Worm (Caenorhabditis elegans) whole organism, young adult: ENCODE data around the gene vps-16.

Experiments used
- B0019.2 ChIP-seq: fragments of 200-800 bp; sonication (Bioruptor generic); conservative IDR thresholded peaks from 2 replicates; pipeline ENCODE4 v1.3.6; 2022; ENCODE audit warnings: missing genetic modification reagents, missing genetic modification characterization, missing compliant biosample characterization
- F52B5.7 ChIP-seq: sonication (generic microtip); optimal IDR thresholded peaks from 2 replicates; lab custom pipeline; 2016; ENCODE audit warnings: mild to moderate bottlenecking, missing genetic modification characterization, missing compliant biosample characterization
- F57A8.1 ChIP-seq: fragments of 200-800 bp; sonication (Bioruptor generic); optimal IDR thresholded peaks from 2 replicates; lab custom pipeline; 2018; ENCODE audit warnings: mild to moderate bottlenecking, missing genetic modification characterization, moderate library complexity, missing compliant biosample characterization
- Y53G8AR.9 ChIP-seq: fragments of 200-800 bp; sonication (Bioruptor generic); conservative IDR thresholded peaks from 2 replicates; pipeline ENCODE4 v1.3.6; 2022; ENCODE audit warnings: missing genetic modification reagents, missing genetic modification characterization, missing compliant biosample characterization
- Y56A3A.18 ChIP-seq: fragments of 200-800 bp; sonication (Bioruptor generic); IDR thresholded peaks from 2 replicates; pipeline ENCODE4 v1.3.6; 2022; ENCODE audit warnings: missing genetic modification reagents, missing genetic modification characterization, missing compliant biosample characterization
- Y95B8A.8 ChIP-seq: fragments of 200-800 bp; sonication (Bioruptor generic); IDR thresholded peaks from 2 replicates; pipeline ENCODE4 v1.3.6; 2022; ENCODE audit warnings: missing genetic modification reagents, missing genetic modification characterization, missing compliant biosample characterization
- atf-7 ChIP-seq: sonication (generic microtip); optimal IDR thresholded peaks from 2 replicates; lab custom pipeline; 2017; ENCODE audit warnings: mild to moderate bottlenecking, missing genetic modification characterization, missing compliant biosample characterization
- athp-1 ChIP-seq: sonication (generic microtip); optimal IDR thresholded peaks from 2 replicates; lab custom pipeline; 2017; ENCODE audit warnings: mild to moderate bottlenecking, missing genetic modification characterization, missing compliant biosample characterization
- attf-3 ChIP-seq: fragments of 200-800 bp; sonication (Bioruptor generic); conservative IDR thresholded peaks from 2 replicates; pipeline ENCODE4 v1.3.6; 2022; ENCODE audit warnings: missing genetic modification reagents, missing genetic modification characterization, missing compliant biosample characterization
- attf-5 ChIP-seq: fragments of 200-800 bp; sonication (Bioruptor generic); optimal IDR thresholded peaks from 2 replicates; lab custom pipeline; 2018; ENCODE audit warnings: mild to moderate bottlenecking, missing genetic modification characterization, missing compliant biosample characterization
- attf-6 ChIP-seq: fragments of 200-800 bp; sonication (Bioruptor generic); IDR thresholded peaks from 2 replicates; pipeline ENCODE4 v1.3.6; 2022; ENCODE audit warnings: missing genetic modification reagents, missing genetic modification characterization, missing compliant biosample characterization
- ceh-100 ChIP-seq: fragments of 200-800 bp; sonication (Bioruptor generic); IDR thresholded peaks from 2 replicates; pipeline ENCODE4 v1.3.6; 2022; ENCODE audit warnings: missing genetic modification reagents, missing genetic modification characterization, missing compliant biosample characterization
- ceh-27 ChIP-seq: fragments of 200-800 bp; sonication (Bioruptor generic); optimal IDR thresholded peaks from 2 replicates; lab custom pipeline; 2018; ENCODE audit warnings: mild to moderate bottlenecking, missing genetic modification characterization, moderate library complexity, missing compliant biosample characterization
- ceh-58 ChIP-seq: fragments of 200-800 bp; sonication (Bioruptor generic); IDR thresholded peaks from 2 replicates; pipeline ENCODE4 v1.3.6; 2022; ENCODE audit warnings: missing genetic modification characterization, missing compliant biosample characterization
- ceh-79 ChIP-seq: sonication (generic microtip); optimal IDR thresholded peaks from 2 replicates; lab custom pipeline; 2017; ENCODE audit warnings: mild to moderate bottlenecking, missing genetic modification characterization, missing compliant biosample characterization
- ceh-91 ChIP-seq: fragments of 200-800 bp; sonication (Bioruptor generic); IDR thresholded peaks from 2 replicates; pipeline ENCODE4 v1.3.6; 2022; ENCODE audit warnings: missing genetic modification reagents, missing genetic modification characterization, missing compliant biosample characterization
- chd-7 ChIP-seq: sonication (generic microtip); optimal IDR thresholded peaks from 2 replicates; lab custom pipeline; 2016; ENCODE audit warnings: mild to moderate bottlenecking, missing genetic modification characterization, moderate library complexity, missing compliant biosample characterization
- die-1 ChIP-seq: sonication (generic microtip); optimal IDR thresholded peaks from 2 replicates; lab custom pipeline; 2016; ENCODE audit warnings: missing genotype, mild to moderate bottlenecking, missing genetic modification characterization, missing compliant biosample characterization
- dpff-1 ChIP-seq: sonication (generic microtip); optimal IDR thresholded peaks from 2 replicates; lab custom pipeline; 2017; ENCODE audit warnings: mild to moderate bottlenecking, missing genetic modification characterization, missing compliant biosample characterization
- hlh-12 ChIP-seq: sonication (generic microtip); optimal IDR thresholded peaks from 2 replicates; lab custom pipeline; 2016; ENCODE audit warnings: missing genetic modification characterization, missing compliant biosample characterization
- hlh-26 ChIP-seq: fragments of 200-800 bp; sonication (Bioruptor generic); conservative IDR thresholded peaks from 2 replicates; pipeline ENCODE4 v1.3.6; 2022; ENCODE audit warnings: missing genetic modification reagents, missing genetic modification characterization, missing compliant biosample characterization
- hmg-1.2 ChIP-seq: fragments of 200-800 bp; sonication (Bioruptor generic); IDR thresholded peaks from 2 replicates; pipeline ENCODE4 v1.3.6; 2022; ENCODE audit warnings: missing genetic modification reagents, missing genetic modification characterization, missing compliant biosample characterization
- lin-26 ChIP-seq: fragments of 200-800 bp; sonication (Bioruptor generic); IDR thresholded peaks from 2 replicates; pipeline ENCODE4 v1.3.6; 2022; ENCODE audit warnings: missing genetic modification reagents, missing genetic modification characterization, missing compliant biosample characterization
- lin-35 ChIP-seq, 3 experiments: fragments of 150-350 bp in 2 of 3; sonication (generic microtip) in 1 of 3; optimal IDR thresholded peaks; 2 replicates each; lab custom pipeline; 2014 to 2018; ENCODE audit warnings: missing biosample characterization in 3 of 3, missing genetic modification characterization in 3 of 3, missing genetic modification reagents in 3 of 3
- lin-40 ChIP-seq: sonication (generic microtip); optimal IDR thresholded peaks from 2 replicates; lab custom pipeline; 2016; ENCODE audit warnings: missing genetic modification characterization, mild to moderate bottlenecking, missing compliant biosample characterization, missing genotype, missing genetic modification reagents
- lin-54 ChIP-seq: fragments of 200-800 bp; sonication (Bioruptor generic); optimal IDR thresholded peaks from 2 replicates; lab custom pipeline; 2018; ENCODE audit warnings: mild to moderate bottlenecking, missing genetic modification characterization, missing compliant biosample characterization
- lir-1 ChIP-seq: fragments of 200-800 bp; sonication (Bioruptor generic); conservative IDR thresholded peaks from 2 replicates; pipeline ENCODE4 v1.3.6; 2022; ENCODE audit warnings: missing genetic modification reagents, missing genetic modification characterization, missing compliant biosample characterization
- madf-6 ChIP-seq: fragments of 200-800 bp; sonication (Bioruptor generic); IDR thresholded peaks from 2 replicates; pipeline ENCODE4 v1.3.6; 2022; ENCODE audit warnings: missing genetic modification reagents, missing genetic modification characterization, missing compliant biosample characterization
- mcd-1 ChIP-seq: fragments of 200-800 bp; sonication (Bioruptor generic); IDR thresholded peaks from 2 replicates; pipeline ENCODE4 v1.3.6; 2022; ENCODE audit warnings: missing genetic modification reagents, missing genetic modification characterization, missing compliant biosample characterization
- mel-28 ChIP-seq: sonication (generic microtip); optimal IDR thresholded peaks from 2 replicates; lab custom pipeline; 2016; ENCODE audit warnings: borderline replicate concordance, mild to moderate bottlenecking, missing genetic modification characterization, missing compliant biosample characterization
- mes-4 ChIP-seq: sonication (generic microtip); optimal IDR thresholded peaks from 2 replicates; lab custom pipeline; 2016; ENCODE audit warnings: missing genotype, missing genetic modification characterization, missing compliant biosample characterization
- nhr-80 ChIP-seq: sonication (generic microtip); optimal IDR thresholded peaks from 2 replicates; lab custom pipeline; 2016; ENCODE audit warnings: missing genetic modification characterization, missing compliant biosample characterization
- rcor-1 ChIP-seq: fragments of 200-800 bp; sonication (Bioruptor generic); IDR thresholded peaks from 2 replicates; pipeline ENCODE4 v1.3.6; 2022; ENCODE audit warnings: missing genetic modification reagents, missing genetic modification characterization, missing compliant biosample characterization
- repo-1 ChIP-seq: sonication (generic microtip); optimal IDR thresholded peaks from 2 replicates; lab custom pipeline; 2017; ENCODE audit warnings: mild to moderate bottlenecking, missing genetic modification characterization, missing compliant biosample characterization
- snpc-1.1 ChIP-seq: sonication (generic microtip); optimal IDR thresholded peaks from 2 replicates; lab custom pipeline; 2017; ENCODE audit warnings: missing genetic modification characterization, mild to moderate bottlenecking, missing compliant biosample characterization, antibody characterized with exemption, moderate library complexity, missing genotype, missing genetic modification reagents; ENCODE audit not compliant: insufficient read depth
- snpc-1.3 ChIP-seq: sonication (generic microtip); optimal IDR thresholded peaks from 2 replicates; lab custom pipeline; 2017; ENCODE audit warnings: missing genetic modification characterization, mild to moderate bottlenecking, missing compliant biosample characterization, antibody characterized with exemption, moderate library complexity, missing genotype, missing genetic modification reagents; ENCODE audit not compliant: insufficient read depth
- snpc-4 ChIP-seq, 5 experiments: fragments of 150-350 bp in 1 of 5; sonication (generic microtip) in 4 of 5; optimal IDR thresholded peaks; 2 replicates each; lab custom pipeline; 2014 to 2018; ENCODE audit warnings: missing genetic modification characterization in 5 of 5, missing biosample characterization in 3 of 5, antibody characterized with exemption in 2 of 5, mild to moderate bottlenecking in 2 of 5, missing compliant biosample characterization in 2 of 5, missing genotype in 2 of 5, moderate library complexity in 2 of 5, missing genetic modification reagents in 1 of 5
- tbp1 ChIP-seq: fragments of 200-800 bp; sonication (Bioruptor generic); optimal IDR thresholded peaks from 2 replicates; lab custom pipeline; 2018; ENCODE audit warnings: mild to moderate bottlenecking, missing genetic modification characterization, missing compliant biosample characterization
- zfh-2 ChIP-seq: fragments of 200-800 bp; sonication (Bioruptor generic); conservative IDR thresholded peaks from 2 replicates; pipeline ENCODE4 v1.3.6; 2022; ENCODE audit warnings: missing genetic modification reagents, missing genetic modification characterization, missing compliant biosample characterization

The vps-16 gene

DNA sequence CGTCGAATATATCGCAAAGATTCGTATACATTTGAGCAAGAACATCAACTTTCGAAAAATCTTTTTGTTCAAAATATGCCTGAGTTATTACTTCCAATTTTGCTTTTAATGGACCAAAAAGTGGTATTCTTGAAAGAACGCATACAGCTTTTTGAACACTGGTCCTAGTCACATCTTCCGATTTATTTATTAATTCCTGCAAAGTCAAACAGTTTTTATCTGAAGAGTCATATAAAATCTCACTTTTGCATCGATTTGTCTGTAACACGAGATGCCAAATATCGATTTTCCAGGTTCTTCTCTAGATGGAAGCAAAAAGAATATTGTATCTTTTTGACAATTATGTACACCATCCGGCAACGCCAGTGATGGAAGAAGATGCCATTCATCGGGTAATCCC, 16.8 kb downstream of the vps-16 start:
- 0 out of 2 replicates have a peak, but pooled peaks have one; percentile 30 for TF ChIP-seq attf-6
- no peak for TF ChIP-seq F52B5.7 (tag; lab: Kevin White, UChicago)
- peak; percentile 46 for TF ChIP-seq repo-1 (tag; lab: Kevin White, UChicago)

DNA sequence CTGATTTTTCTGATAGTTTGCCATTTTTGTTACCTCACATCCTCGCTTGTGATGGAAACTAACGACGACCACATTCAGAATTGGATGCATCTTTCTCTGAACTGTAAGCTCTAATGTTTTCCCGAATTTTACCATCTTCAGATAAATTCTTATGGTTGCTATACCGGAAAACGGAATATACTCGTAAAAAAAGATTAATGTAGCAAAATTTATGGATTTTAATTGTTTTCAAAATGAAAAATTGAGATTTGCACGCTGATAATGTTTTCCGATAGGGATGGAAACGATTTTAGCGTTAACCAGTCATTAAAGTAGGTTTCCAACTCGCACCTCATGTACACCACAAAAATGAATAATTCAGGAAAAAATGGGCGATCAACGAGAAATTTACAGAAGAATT, 17.6 kb downstream of the vps-16 start, which contains the start of gene T26A5.6:
Gene T26A5.6, minus strand, starts transcription at position 101 of the 400 bp plus-strand sequence.
- TF ChIP-seq B0019.2 (GFP tag; lab: Robert Waterston, UW) (no peak), chd-7 (tag; lab: Kevin White, UChicago) (no peak), atf-7 (tag; lab: Kevin White, UChicago) (no peak), Y95B8A.8 (GFP tag; lab: Robert Waterston, UW) (no peak), Y56A3A.18 (GFP tag; lab: Robert Waterston, UW) (no peak), mes-4 (no peak), hlh-26 (GFP tag; lab: Robert Waterston, UW) (no peak), mel-28 (tag; lab: Kevin White, UChicago) (no peak), tbp1 (GFP tag; lab: Kevin White, UChicago) (no peak), mcd-1 (GFP tag; lab: Robert Waterston, UW) (no peak), snpc-4 (GFP tag; optimal IDR thresholded peaks at IDR 0.05; lab: Kevin White, UChicago) (no peak), snpc-4 (tag; optimal IDR thresholded peaks at IDR 0.05; lab: Kevin White, UChicago) (no peak)

DNA sequence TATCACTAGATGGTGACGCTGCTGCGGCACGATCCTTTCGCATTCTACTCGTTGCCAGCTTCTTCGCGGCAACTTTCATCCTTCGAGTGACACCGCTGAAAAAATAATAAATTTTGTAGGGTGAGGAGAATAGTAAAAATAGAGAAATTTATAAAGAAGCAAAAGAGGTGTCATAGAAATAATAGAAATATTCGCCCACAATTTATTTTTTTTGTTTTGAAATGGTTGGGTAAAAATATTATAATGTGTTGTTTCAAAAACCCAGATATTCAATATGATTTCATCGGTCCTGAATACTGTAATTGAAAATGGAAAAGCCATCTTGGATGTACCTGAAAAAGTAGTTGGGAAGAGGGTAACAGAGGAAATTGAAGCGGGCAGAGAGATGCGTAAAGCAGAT, 19.2 kb downstream of the vps-16 start, which contains the start of gene set-1:
Gene set-1, minus strand, starts transcription at position 101 of the 400 bp plus-strand sequence.
- no peak for TF ChIP-seq attf-5
- TF ChIP-seq repo-1 (tag; lab: Kevin White, UChicago), result no peak
- TF ChIP-seq zfh-2, result no peak
- no peak for TF ChIP-seq ceh-58 (GFP tag; lab: Robert Waterston, UW)
- TF ChIP-seq hmg-1.2, result no peak
- TF ChIP-seq F57A8.1 (GFP tag; lab: Kevin White, UChicago), result no peak
- no peak for TF ChIP-seq lin-40 (tag; lab: Kevin White, UChicago)
- TF ChIP-seq dpff-1, result no peak
- no peak for TF ChIP-seq snpc-4 (GFP tag; optimal IDR thresholded peaks at IDR 0.05; lab: Kevin White, UChicago)
- no peak for TF ChIP-seq snpc-4 (tag; optimal IDR thresholded peaks at IDR 0.05; lab: Kevin White, UChicago)

DNA sequence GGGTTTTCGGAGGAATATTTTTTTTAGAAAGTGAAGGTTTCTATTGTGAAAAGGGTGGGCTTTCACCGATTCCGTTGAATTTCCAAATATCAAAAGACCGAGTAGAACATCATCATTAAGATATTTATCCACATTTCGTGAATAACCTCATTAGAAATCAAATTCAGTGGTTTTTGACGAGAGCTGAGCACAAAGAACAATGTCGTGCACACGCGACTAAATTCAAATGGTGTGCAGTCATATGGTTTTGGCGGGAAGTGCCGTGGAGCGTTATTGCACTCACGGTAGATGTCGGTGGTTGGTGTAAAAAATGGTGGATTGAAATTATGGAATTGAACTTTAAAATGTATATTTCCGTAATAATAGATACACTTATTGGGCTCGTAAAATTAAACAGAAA, 19.6 kb downstream of the vps-16 start:
- TF ChIP-seq lir-1 (GFP tag; lab: Robert Waterston, UW), result no peak
- TF ChIP-seq madf-6 (GFP tag; lab: Robert Waterston, UW), result 0 out of 2 replicates have a peak, but pooled peaks have one; percentile 34
- TF ChIP-seq lin-54 (GFP tag; lab: Kevin White, UChicago), result peak; percentile 22
- TF ChIP-seq mcd-1 (GFP tag; lab: Robert Waterston, UW), result peak; percentile 33; the same call in 1 of the 2 replicates
- TF ChIP-seq, all 124 proteins: peak for 3

DNA sequence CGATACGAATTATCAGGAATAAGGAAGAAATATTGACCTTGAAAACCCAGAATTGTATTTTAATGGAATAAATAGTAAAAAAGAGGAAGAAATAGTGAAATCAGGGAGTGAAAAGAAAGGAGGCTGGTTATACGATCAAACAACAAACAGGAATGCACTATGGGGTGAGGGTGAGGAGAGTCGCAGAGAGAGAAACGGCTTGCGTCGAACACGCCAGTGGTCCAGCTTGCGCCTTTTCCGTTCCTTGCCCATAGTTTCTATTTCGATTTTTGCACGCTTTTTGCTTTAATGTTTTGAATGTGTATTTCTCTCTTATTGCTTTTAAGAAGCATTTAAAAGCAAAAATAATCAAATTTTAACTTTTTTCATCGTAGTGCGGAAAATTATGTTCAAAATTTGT, 20.6 kb downstream of the vps-16 start:
- TF ChIP-seq madf-6 (GFP tag; lab: Robert Waterston, UW) (peak; percentile 55; the same call in 1 of the 2 replicates), athp-1 (tag; lab: Kevin White, UChicago) (no peak), hlh-12 (tag; lab: Kevin White, UChicago) (no peak), ceh-27 (GFP tag; lab: Kevin White, UChicago) (peak; percentile 63), lin-35 (GFP tag; optimal IDR thresholded peaks at IDR 0.05; lab: Kevin White, UChicago) (peak in 1 of 3 experiments; percentile 86), ceh-91 (GFP tag; lab: Robert Waterston, UW) (peak; percentile 55; the same call in 1 of the 2 replicates), attf-6 (peak; percentile 21; the same call in 1 of the 2 replicates), die-1 (tag; lab: Kevin White, UChicago) (peak; percentile 53), snpc-1.3 (tag; lab: Kevin White, UChicago) (peak; percentile 28), snpc-1.1 (tag; lab: Kevin White, UChicago) (no peak), snpc-4 (GFP tag; optimal IDR thresholded peaks at IDR 0.05; lab: Kevin White, UChicago) (peak; percentile 48), snpc-4 (tag; optimal IDR thresholded peaks at IDR 0.05; lab: Kevin White, UChicago) (peak; percentile 14 to 62 (median 31)), ceh-100 (GFP tag; lab: Robert Waterston, UW) (peak; percentile 34; the same call in 1 of the 2 replicates), Y53G8AR.9 (peak; percentile 55; the same call in 1 of the 2 replicates), rcor-1 (GFP tag; lab: Robert Waterston, UW) (peak; percentile 85), ceh-79 (tag; lab: Kevin White, UChicago) (no peak), lin-26 (GFP tag; lab: Robert Waterston, UW) (peak; percentile 17; the same call in 1 of the 2 replicates), nhr-80 (tag; lab: Kevin White, UChicago) (peak; percentile 82), tbp1 (GFP tag; lab: Kevin White, UChicago) (peak; percentile 66), attf-3 (0 out of 2 replicates have a peak, but pooled peaks have one; percentile 26)
